Worm (Caenorhabditis elegans) whole organism, L2 larva: ENCODE measurements around the gene T03E6.8.
"Not testable (repeated sequence)": the region's sequence is repeated elsewhere in the genome, so short reads cannot be mapped to it uniquely, and the experiment has no call there.

Experiments
- alr-1 ChIP-seq: fragments of 150-350 bp; optimal IDR thresholded peaks from 2 replicates; lab custom pipeline; 2014; ENCODE audit warnings: missing biosample characterization, missing genetic modification characterization
- aly-2 ChIP-seq: fragments of 150-350 bp; optimal IDR thresholded peaks from 2 replicates; lab custom pipeline; 2014; ENCODE audit warnings: missing biosample characterization, missing genetic modification characterization
- ama-1 ChIP-seq: fragments of 150-350 bp; optimal IDR thresholded peaks from 2 replicates; lab custom pipeline; 2018; ENCODE audit warnings: inconsistent platforms
- blmp-1 ChIP-seq: sonication (generic microtip); optimal IDR thresholded peaks from 2 replicates; lab custom pipeline; 2017; ENCODE audit warnings: missing genetic modification characterization, mild to moderate bottlenecking, missing compliant biosample characterization, antibody characterized with exemption, moderate library complexity; ENCODE audit not compliant: insufficient read depth
- ceh-16 ChIP-seq: fragments of 150-350 bp; optimal IDR thresholded peaks from 2 replicates; lab custom pipeline; 2014; ENCODE audit warnings: missing biosample characterization, missing genetic modification characterization
- ceh-82 ChIP-seq: fragments of 150-350 bp; optimal IDR thresholded peaks from 2 replicates; lab custom pipeline; 2014; ENCODE audit warnings: missing biosample characterization, missing genetic modification characterization
- crh-2 ChIP-seq: sonication (generic microtip); optimal IDR thresholded peaks from 2 replicates; lab custom pipeline; 2017; ENCODE audit warnings: missing biosample characterization, missing genetic modification characterization
- egl-27 ChIP-seq: sonication (generic microtip); optimal IDR thresholded peaks from 3 replicates; lab custom pipeline; 2017; ENCODE audit warnings: missing biosample characterization, missing genetic modification reagents, missing genetic modification characterization
- elt-1 ChIP-seq: fragments of 150-350 bp; optimal IDR thresholded peaks from 2 replicates; lab custom pipeline; 2014; ENCODE audit warnings: missing biosample characterization, missing genetic modification characterization
- fos-1 ChIP-seq: fragments of 150-350 bp; optimal IDR thresholded peaks from 2 replicates; lab custom pipeline; 2014; ENCODE audit warnings: missing biosample characterization, missing genetic modification characterization
- gmeb-1 ChIP-seq: fragments of 150-350 bp; optimal IDR thresholded peaks from 2 replicates; lab custom pipeline; 2014; ENCODE audit warnings: missing biosample characterization, missing genetic modification characterization
- lin-11 ChIP-seq: fragments of 150-350 bp; sonication (generic microtip); optimal IDR thresholded peaks from 2 replicates; lab custom pipeline; 2014; ENCODE audit warnings: missing biosample characterization, missing genetic modification characterization, inconsistent platforms, mixed read lengths
- mbf-1 ChIP-seq: sonication (generic microtip); optimal IDR thresholded peaks from 2 replicates; lab custom pipeline; 2017; ENCODE audit warnings: missing biosample characterization, missing genetic modification characterization
- mdl-1 ChIP-seq, 2 experiments: fragments of 150-350 bp in 1 of 2; sonication (generic microtip) in 1 of 2; optimal IDR thresholded peaks; 2 replicates each; lab custom pipeline; 2017; ENCODE audit warnings: missing biosample characterization in 2 of 2, missing genetic modification characterization in 2 of 2
- nhr-10 ChIP-seq: sonication (generic microtip); optimal IDR thresholded peaks from 2 replicates; lab custom pipeline; 2017; ENCODE audit warnings: missing biosample characterization, missing genetic modification characterization
- nhr-129 ChIP-seq: fragments of 150-350 bp; optimal IDR thresholded peaks from 2 replicates; lab custom pipeline; 2014; ENCODE audit warnings: missing biosample characterization, missing genetic modification characterization
- nhr-23 ChIP-seq: fragments of 150-350 bp; optimal IDR thresholded peaks from 2 replicates; lab custom pipeline; 2014; ENCODE audit warnings: missing biosample characterization, missing genetic modification reagents, missing genetic modification characterization
- nhr-237 ChIP-seq: fragments of 150-350 bp; optimal IDR thresholded peaks from 2 replicates; lab custom pipeline; 2014; ENCODE audit warnings: missing biosample characterization, missing genetic modification characterization
- nhr-25 ChIP-seq: fragments of 150-350 bp; sonication (generic microtip); optimal IDR thresholded peaks from 3 replicates; lab custom pipeline; 2014; ENCODE audit warnings: missing biosample characterization, missing genetic modification characterization
- nhr-6 ChIP-seq: fragments of 150-350 bp; optimal IDR thresholded peaks from 2 replicates; lab custom pipeline; 2014; ENCODE audit warnings: missing biosample characterization, missing genetic modification characterization
- nhr-77 ChIP-seq: fragments of 150-350 bp; optimal IDR thresholded peaks from 2 replicates; lab custom pipeline; 2014; ENCODE audit warnings: missing biosample characterization, missing genetic modification characterization
- peb-1 ChIP-seq: fragments of 150-350 bp; optimal IDR thresholded peaks from 2 replicates; lab custom pipeline; 2014; ENCODE audit warnings: missing biosample characterization, missing genetic modification characterization
- sem-4 ChIP-seq: fragments of 150-350 bp; optimal IDR thresholded peaks from 2 replicates; lab custom pipeline; 2014; ENCODE audit warnings: missing biosample characterization, missing genetic modification reagents, missing genetic modification characterization
- skn-1 ChIP-seq: sonication (generic microtip); optimal IDR thresholded peaks from 2 replicates; lab custom pipeline; 2017; ENCODE audit warnings: missing biosample characterization, missing genetic modification characterization
- sma-9 ChIP-seq, 2 experiments: fragments of 150-350 bp in 1 of 2; sonication (generic microtip) in 1 of 2; optimal IDR thresholded peaks; 2 replicates each; lab custom pipeline; 2014 to 2016; ENCODE audit warnings: missing genetic modification characterization in 2 of 2, mild to moderate bottlenecking in 1 of 2, missing biosample characterization in 1 of 2, missing compliant biosample characterization in 1 of 2, missing genetic modification reagents in 1 of 2, moderate library complexity in 1 of 2
- unc-62 ChIP-seq: fragments of 150-350 bp; optimal IDR thresholded peaks from 2 replicates; lab custom pipeline; 2014; ENCODE audit warnings: missing biosample characterization, missing genetic modification reagents, missing genetic modification characterization
- zag-1 ChIP-seq: fragments of 150-350 bp; optimal IDR thresholded peaks from 2 replicates; lab custom pipeline; 2014; ENCODE audit warnings: missing biosample characterization, missing genetic modification characterization
- ztf-1 ChIP-seq: fragments of 200-800 bp; sonication (Bioruptor generic); conservative IDR thresholded peaks from 2 replicates; pipeline ENCODE4 v1.3.6; 2022; ENCODE audit warnings: missing genetic modification characterization, missing compliant biosample characterization
- ztf-11 ChIP-seq: sonication (generic microtip); optimal IDR thresholded peaks from 2 replicates; lab custom pipeline; 2017; ENCODE audit warnings: missing biosample characterization, missing genetic modification characterization
- ztf-4 ChIP-seq: fragments of 150-350 bp; optimal IDR thresholded peaks from 2 replicates; lab custom pipeline; 2014; ENCODE audit warnings: missing biosample characterization, missing genetic modification characterization

T03E6.8 gene

ce11 chrV:16603102-16603501, at the start of gene T03E6.8:
T03E6.8 (minus strand) TSS chrV:16603202.
- TF ChIP-seq ama-1 (lab: Kevin White, UChicago), result no peak

DNA sequence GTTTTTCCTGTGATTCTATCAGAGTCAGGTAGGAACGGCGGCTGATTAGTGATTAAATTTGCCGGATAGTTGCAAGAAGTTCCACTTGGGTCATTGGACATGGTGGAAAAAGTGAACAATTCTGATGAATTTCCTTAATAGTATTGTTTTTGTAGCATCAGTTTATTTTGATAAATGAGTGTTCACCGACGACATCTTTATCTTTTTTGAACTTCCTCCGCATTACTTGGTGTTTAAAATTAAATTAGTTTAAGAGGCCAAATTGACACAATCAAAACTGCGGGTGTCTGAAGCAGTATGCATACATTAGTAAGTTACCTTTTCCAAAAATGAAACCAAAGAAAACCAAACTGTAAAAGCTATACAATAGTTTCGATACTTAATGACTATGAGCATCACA, 46.2 kb upstream of the T03E6.8 start, which contains the start of gene W06G6.11:
Gene W06G6.11, minus strand, starts transcription at position 101 of the 400 bp plus-strand sequence.
- TF ChIP-seq unc-62 (GFP tag; lab: Kevin White, UChicago); aly-2 (tag; lab: Kevin White, UChicago); ceh-82 (tag; lab: Kevin White, UChicago): not testable (repeated sequence)
- TF ChIP-seq, all 48 proteins: peak for 0; not testable (repeated sequence) for 48

DNA sequence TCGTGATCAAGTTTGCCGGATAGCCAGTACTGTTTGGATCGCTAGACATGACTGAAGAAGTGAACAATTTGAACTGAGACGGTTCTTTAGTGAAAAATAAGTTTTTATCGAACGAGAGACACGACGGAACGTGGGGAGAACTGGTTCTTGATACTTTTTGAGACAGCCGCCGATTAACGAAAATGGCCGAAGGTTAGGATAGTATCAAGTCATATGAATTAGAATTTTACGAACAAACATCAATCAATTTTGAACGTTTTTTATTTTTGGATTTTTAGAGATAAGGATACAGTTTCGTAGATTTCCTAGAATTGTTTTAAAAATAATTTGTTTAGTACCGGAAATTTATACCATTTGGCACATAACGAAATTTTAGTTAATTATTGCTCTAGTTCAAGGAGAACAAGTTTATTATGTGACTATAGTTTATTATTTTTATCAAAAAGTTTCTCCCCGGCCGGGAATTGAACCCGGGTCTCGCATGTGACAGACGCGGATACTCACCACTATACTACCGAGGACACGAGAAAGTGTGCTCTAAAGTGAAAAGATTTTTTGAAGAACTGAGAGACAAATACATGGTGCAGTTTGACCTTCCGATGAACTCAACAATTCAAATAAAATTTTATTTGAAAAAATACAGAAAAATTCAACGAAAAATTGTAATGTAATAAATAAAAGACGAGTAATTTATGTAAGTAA, 45.5 kb upstream of the T03E6.8 start, which contains the start of gene W06G6.20:
Gene W06G6.20, minus strand, starts transcription at position 51 of the 702 bp plus-strand sequence.
- TF ChIP-seq unc-62 (GFP tag; lab: Kevin White, UChicago), result no peak
- no peak for TF ChIP-seq sma-9 (GFP tag; optimal IDR thresholded peaks at IDR 0.05; lab: Kevin White, UChicago)
- TF ChIP-seq sma-9 (tag; optimal IDR thresholded peaks at IDR 0.05; lab: Kevin White, UChicago), result no peak
- TF ChIP-seq aly-2 (tag; lab: Kevin White, UChicago), result no peak
- TF ChIP-seq fos-1 (tag; lab: Kevin White, UChicago), result no peak
- TF ChIP-seq nhr-25 (tag; lab: Kevin White, UChicago), result no peak
- no peak for TF ChIP-seq zag-1 (tag; lab: Kevin White, UChicago)
- TF ChIP-seq nhr-237 (tag; lab: Kevin White, UChicago), result no peak
- no peak for TF ChIP-seq blmp-1 (tag; lab: Kevin White, UChicago)
- TF ChIP-seq ztf-4 (tag; lab: Kevin White, UChicago), result no peak
- TF ChIP-seq peb-1, result no peak
- TF ChIP-seq egl-27, result no peak
- TF ChIP-seq sem-4 (tag; lab: Kevin White, UChicago), result no peak
- no peak for TF ChIP-seq alr-1 (tag; lab: Kevin White, UChicago)

ce11 chrV:16647093-16647492, 44.1 kb upstream of the T03E6.8 start, which contains the start of gene W06G6.10:
W06G6.10 (minus strand) TSS chrV:16647193.
- TF ChIP-seq sma-9 (GFP tag; optimal IDR thresholded peaks at IDR 0.05; lab: Kevin White, UChicago) (no peak), sma-9 (tag; optimal IDR thresholded peaks at IDR 0.05; lab: Kevin White, UChicago) (no peak)

ce11 chrV:16646372-16646771, 43.4 kb upstream of the T03E6.8 start, which contains the start of gene W06G6.9:
W06G6.9 (minus strand) TSS chrV:16646472.
- TF ChIP-seq nhr-6 (tag; lab: Kevin White, UChicago) (no peak), lin-11 (tag; lab: Kevin White, UChicago) (no peak), nhr-10 (tag; lab: Kevin White, UChicago) (no peak), ztf-11 (no peak), alr-1 (tag; lab: Kevin White, UChicago) (no peak), ztf-4 (tag; lab: Kevin White, UChicago) (no peak), ztf-1 (GFP tag; lab: Robert Waterston, UW) (no peak), mdl-1 (tag; optimal IDR thresholded peaks at IDR 0.05; lab: Kevin White, UChicago) (no peak), gmeb-1 (tag; lab: Kevin White, UChicago) (no peak), crh-2 (tag; lab: Kevin White, UChicago) (no peak), nhr-77 (tag; lab: Kevin White, UChicago) (no peak), ama-1 (lab: Kevin White, UChicago) (no peak), nhr-129 (tag; lab: Kevin White, UChicago) (no peak), unc-62 (GFP tag; lab: Kevin White, UChicago) (no peak), mbf-1 (no peak), zag-1 (tag; lab: Kevin White, UChicago) (no peak), elt-1 (tag; lab: Kevin White, UChicago) (no peak), ceh-16 (no peak), nhr-23 (tag; lab: Kevin White, UChicago) (no peak), skn-1 (no peak)
